Worm (Caenorhabditis elegans) whole organism, mixed stage, embryonic: ENCODE data around the gene nhr-260.

Experiments
- M03D4.4 ChIP-seq: sonication (generic microtip); optimal IDR thresholded peaks from 2 replicates; lab custom pipeline; 2017; ENCODE audit warnings: mild to moderate bottlenecking, missing genetic modification characterization, missing compliant biosample characterization
- blmp-1 ChIP-seq: fragments of 150-350 bp; optimal IDR thresholded peaks from 2 replicates; lab custom pipeline; 2014; ENCODE audit warnings: missing biosample characterization, missing genetic modification characterization
- ceh-39 ChIP-seq: fragments of 150-350 bp; optimal IDR thresholded peaks from 2 replicates; lab custom pipeline; 2014; ENCODE audit warnings: missing biosample characterization, missing genetic modification characterization
- ceh-43 ChIP-seq: fragments of 200-800 bp; sonication (Bioruptor generic); optimal IDR thresholded peaks from 2 replicates; lab custom pipeline; 2018; ENCODE audit warnings: mild to moderate bottlenecking, missing genetic modification characterization, moderate library complexity, missing compliant biosample characterization
- ceh-83 ChIP-seq: fragments of 200-800 bp; sonication (Bioruptor generic); optimal IDR thresholded peaks from 2 replicates; lab custom pipeline; 2018; ENCODE audit warnings: mild to moderate bottlenecking, missing genetic modification characterization, missing compliant biosample characterization
- ces-1 ChIP-seq: fragments of 150-350 bp; optimal IDR thresholded peaks from 2 replicates; lab custom pipeline; 2014; ENCODE audit warnings: missing biosample characterization, missing genetic modification reagents, missing genetic modification characterization
- cnd-1 ChIP-seq: fragments of 200-800 bp; sonication (Bioruptor generic); optimal IDR thresholded peaks from 2 replicates; lab custom pipeline; 2018; ENCODE audit warnings: mild to moderate bottlenecking, missing genetic modification characterization, missing compliant biosample characterization
- elt-1 ChIP-seq: sonication (generic microtip); optimal IDR thresholded peaks from 2 replicates; lab custom pipeline; 2017; ENCODE audit warnings: missing genetic modification characterization, mild to moderate bottlenecking, missing compliant biosample characterization, antibody characterized with exemption, moderate library complexity, borderline replicate concordance; ENCODE audit not compliant: insufficient read depth
- elt-3 ChIP-seq: fragments of 150-350 bp; optimal IDR thresholded peaks from 2 replicates; lab custom pipeline; 2014; ENCODE audit warnings: missing biosample characterization, missing genetic modification characterization
- flh-1 ChIP-seq: fragments of 200-800 bp; sonication (Bioruptor generic); optimal IDR thresholded peaks from 2 replicates; lab custom pipeline; 2018; ENCODE audit warnings: mild to moderate bottlenecking, missing genetic modification characterization, moderate library complexity, missing compliant biosample characterization
- ham-2 ChIP-seq: fragments of 200-800 bp; sonication (Bioruptor generic); optimal IDR thresholded peaks from 2 replicates; lab custom pipeline; 2018; ENCODE audit warnings: mild to moderate bottlenecking, missing genetic modification characterization, missing compliant biosample characterization
- hlh-1 ChIP-seq: fragments of 150-350 bp; optimal IDR thresholded peaks from 2 replicates; lab custom pipeline; 2014; ENCODE audit warnings: missing biosample characterization, missing genetic modification reagents, missing genetic modification characterization
- lin-13 ChIP-seq: fragments of 150-350 bp; optimal IDR thresholded peaks from 2 replicates; lab custom pipeline; 2014; ENCODE audit warnings: missing biosample characterization, missing genetic modification characterization
- lin-32 ChIP-seq: fragments of 200-800 bp; sonication (Bioruptor generic); optimal IDR thresholded peaks from 2 replicates; lab custom pipeline; 2018; ENCODE audit warnings: mild to moderate bottlenecking, missing genetic modification characterization, missing compliant biosample characterization
- lsy-2 ChIP-seq: fragments of 150-350 bp; optimal IDR thresholded peaks from 2 replicates; lab custom pipeline; 2014; ENCODE audit warnings: missing biosample characterization, missing genetic modification characterization
- mab-5 ChIP-seq: fragments of 150-350 bp; optimal IDR thresholded peaks from 2 replicates; lab custom pipeline; 2014; ENCODE audit warnings: missing biosample characterization, missing genetic modification characterization
- mep-1 ChIP-seq: fragments of 150-350 bp; optimal IDR thresholded peaks from 2 replicates; lab custom pipeline; 2017; ENCODE audit warnings: missing biosample characterization, missing genetic modification reagents, missing genetic modification characterization, inconsistent platforms
- mls-2 ChIP-seq: sonication (generic microtip); optimal IDR thresholded peaks from 2 replicates; lab custom pipeline; 2016; ENCODE audit warnings: mild to moderate bottlenecking, missing genetic modification characterization, moderate library complexity, missing compliant biosample characterization
- nhr-2 ChIP-seq: fragments of 150-350 bp; optimal IDR thresholded peaks from 2 replicates; lab custom pipeline; 2014; ENCODE audit warnings: missing biosample characterization, missing genetic modification characterization
- nhr-237 ChIP-seq: fragments of 150-350 bp; optimal IDR thresholded peaks from 2 replicates; lab custom pipeline; 2014; ENCODE audit warnings: missing biosample characterization, missing genetic modification characterization
- nhr-28 ChIP-seq: fragments of 150-350 bp; optimal IDR thresholded peaks from 2 replicates; lab custom pipeline; 2014; ENCODE audit warnings: missing biosample characterization, missing genetic modification characterization
- nhr-76 ChIP-seq: sonication (generic microtip); optimal IDR thresholded peaks from 2 replicates; lab custom pipeline; 2017; ENCODE audit warnings: missing biosample characterization, missing genetic modification characterization
- pha-4 ChIP-seq: fragments of 150-350 bp; optimal IDR thresholded peaks from 2 replicates; lab custom pipeline; 2018; ENCODE audit warnings: missing biosample characterization, missing genetic modification reagents, missing genetic modification characterization
- sem-2 ChIP-seq: fragments of 200-800 bp; sonication (Bioruptor generic); optimal IDR thresholded peaks from 2 replicates; lab custom pipeline; 2018; ENCODE audit warnings: mild to moderate bottlenecking, missing genetic modification characterization, missing compliant biosample characterization
- sptf-1 ChIP-seq: sonication (generic microtip); optimal IDR thresholded peaks from 2 replicates; lab custom pipeline; 2017; ENCODE audit warnings: mild to moderate bottlenecking, missing genetic modification characterization, moderate library complexity, missing compliant biosample characterization
- unc-120 ChIP-seq: sonication (generic microtip); optimal IDR thresholded peaks from 2 replicates; lab custom pipeline; 2017; ENCODE audit warnings: missing genetic modification characterization, missing compliant biosample characterization; ENCODE audit not compliant: poor library complexity, severe bottlenecking
- unc-39 ChIP-seq: fragments of 150-350 bp; optimal IDR thresholded peaks from 2 replicates; lab custom pipeline; 2014; ENCODE audit warnings: missing biosample characterization, missing genetic modification characterization
- unc-62 ChIP-seq: fragments of 150-350 bp; optimal IDR thresholded peaks from 2 replicates; lab custom pipeline; 2014; ENCODE audit warnings: missing biosample characterization, missing genetic modification reagents, missing genetic modification characterization
- zip-8 ChIP-seq: fragments of 150-350 bp; optimal IDR thresholded peaks from 2 replicates; lab custom pipeline; 2014; ENCODE audit warnings: missing biosample characterization, missing genetic modification characterization
- ztf-11 ChIP-seq: fragments of 150-350 bp; optimal IDR thresholded peaks from 2 replicates; lab custom pipeline; 2014; ENCODE audit warnings: missing biosample characterization, missing genetic modification characterization

nhr-260 gene

ce11 chrV:1472569-1472968 is 38.9 kb downstream of the nhr-260 start:
- TF ChIP-seq hlh-1 (tag; lab: Kevin White, UChicago) (peak; percentile 10), unc-62 (peak; percentile 49), lsy-2 (no peak), lin-13 (tag; lab: Kevin White, UChicago) (no peak), cnd-1 (peak; percentile 16)

- no peak for TF ChIP-seq elt-1 (tag; lab: Kevin White, UChicago)
- TF ChIP-seq blmp-1 = no peak
- TF ChIP-seq ceh-43 = no peak
- TF ChIP-seq flh-1 (GFP tag; lab: Kevin White, UChicago) = no peak
- no peak for TF ChIP-seq zip-8 (tag; lab: Kevin White, UChicago)
- no peak for TF ChIP-seq pha-4
- no peak for TF ChIP-seq lsy-2
- TF ChIP-seq, all 35 proteins: peak for 0
Observed at ce11 chrV:1471977-1472376, 39.5 kb downstream of the nhr-260 start.

ce11 chrV:1471078-1471969 is 40.1 kb downstream of the nhr-260 start:
- TF ChIP-seq unc-62 (peak; percentile 23), nhr-28 (no peak), flh-1 (GFP tag; lab: Kevin White, UChicago) (no peak), lin-32 (no peak), nhr-237 (tag; lab: Kevin White, UChicago) (peak; percentile 10), zip-8 (tag; lab: Kevin White, UChicago) (no peak), hlh-1 (tag; lab: Kevin White, UChicago) (peak; percentile 95), pha-4 (peak; percentile 32), ztf-11 (no peak), lsy-2 (peak; percentile 47), ham-2 (GFP tag; lab: Kevin White, UChicago) (no peak), ces-1 (GFP tag; lab: Kevin White, UChicago) (peak; percentile 80), unc-120 (tag; lab: Kevin White, UChicago) (peak; percentile 64), lin-13 (tag; lab: Kevin White, UChicago) (no peak), mep-1 (tag; lab: Kevin White, UChicago) (peak; percentile 64), elt-3 (no peak), sem-2 (GFP tag; lab: Kevin White, UChicago) (no peak)
- TF ChIP-seq, all 35 proteins: peak for 8

- TF ChIP-seq ceh-39 (tag; lab: Kevin White, UChicago) (no peak), ham-2 (GFP tag; lab: Kevin White, UChicago) (no peak), ceh-83 (GFP tag; lab: Kevin White, UChicago) (no peak), pha-4 (no peak), nhr-76 (tag; lab: Kevin White, UChicago) (no peak), unc-62 (no peak), mab-5 (tag; lab: Kevin White, UChicago) (no peak), hlh-1 (tag; lab: Kevin White, UChicago) (no peak), cnd-1 (no peak), mls-2 (tag; lab: Kevin White, UChicago) (no peak), sptf-1 (tag; lab: Kevin White, UChicago) (no peak), lsy-2 (no peak), sem-2 (GFP tag; lab: Kevin White, UChicago) (no peak), M03D4.4 (no peak), unc-39 (tag; lab: Kevin White, UChicago) (no peak)
Observed at ce11 chrV:1468905-1469304, 42.5 kb downstream of the nhr-260 start.

- TF ChIP-seq nhr-2 (no peak), mls-2 (tag; lab: Kevin White, UChicago) (no peak), ham-2 (GFP tag; lab: Kevin White, UChicago) (no peak), lin-13 (tag; lab: Kevin White, UChicago) (no peak), pha-4 (no peak)
Observed at ce11 chrV:1467444-1467843, 44.0 kb downstream of the nhr-260 start, which contains the start of gene gid-8. TSS of gene gid-8 (plus strand) at chrV:1467744.
